Fruit fly (Drosophila melanogaster): ENCODE results near the gene CG7276.

Gene CG7276

dm6 chr3L:15540682-15541081 lies 42.7 kb downstream of the CG7276 start:
- TF ChIP-seq CG14655 (GFP tag; optimal IDR thresholded peaks at IDR 0.05) (peak; percentile 1), fd96Ca (GFP tag; IDR thresholded peaks at IDR 0.05) (no peak), CG12605 (GFP tag; IDR thresholded peaks at IDR 0.05) (0 out of 2 replicates have a peak, but pooled peaks have one; percentile 8), Snoo (tag; optimal IDR thresholded peaks at IDR 0.05) (no peak)

dm6 chr3L:15541281-15541680 lies 43.3 kb downstream of the CG7276 start:
- TF ChIP-seq CG14655 (GFP tag; optimal IDR thresholded peaks at IDR 0.05) (no peak), CG13204 (GFP tag; optimal IDR thresholded peaks at IDR 0.05) (no peak), CG8301 (tag; optimal IDR thresholded peaks at IDR 0.05) (no peak), Pif1B (GFP tag; optimal IDR thresholded peaks at IDR 0.05) (no peak), EcR (GFP tag; optimal IDR thresholded peaks at IDR 0.05) (no peak), D1 (tag; optimal IDR thresholded peaks at IDR 0.05) (no peak), fd96Ca (GFP tag; IDR thresholded peaks at IDR 0.05) (no peak), Ets98B (GFP tag; IDR thresholded peaks at IDR 0.05) (no peak), CG17806 (tag; optimal IDR thresholded peaks at IDR 0.05) (no peak), CG12605 (GFP tag; IDR thresholded peaks at IDR 0.05) (no peak), Pif1A (GFP tag; optimal IDR thresholded peaks at IDR 0.05) (no peak), CG4496 (GFP tag; IDR thresholded peaks at IDR 0.05) (no peak), CG34367 (tag; optimal IDR thresholded peaks at IDR 0.05) (no peak), CG8159 (tag; optimal IDR thresholded peaks at IDR 0.05) (no peak)

- no peak for TF ChIP-seq CG10348 (GFP tag; IDR thresholded peaks at IDR 0.05)
- 0 out of 3 replicates have a peak, but pooled peaks have one; percentile 2 for TF ChIP-seq CG4496 (GFP tag; IDR thresholded peaks at IDR 0.05)
Measured at dm6 chr3L:15543049-15543448, 45.0 kb downstream of the CG7276 start.

dm6 chr3L:15543467-15543866 lies 45.5 kb downstream of the CG7276 start:
- TF ChIP-seq CG12605 (GFP tag; IDR thresholded peaks at IDR 0.05) = no peak

- TF ChIP-seq CG34367 (tag; optimal IDR thresholded peaks at IDR 0.05) = no peak
- peak; percentile 20 for TF ChIP-seq Pif1A (GFP tag; optimal IDR thresholded peaks at IDR 0.05)
- TF ChIP-seq gl (tag; optimal IDR thresholded peaks at IDR 0.05) = no peak
- TF ChIP-seq EcR (GFP tag; optimal IDR thresholded peaks at IDR 0.05) = peak; percentile 72
- no peak for TF ChIP-seq CG17806 (tag; optimal IDR thresholded peaks at IDR 0.05)
- no peak for TF ChIP-seq CG15710 (tag; optimal IDR thresholded peaks at IDR 0.05)
- TF ChIP-seq Ets98B (GFP tag; IDR thresholded peaks at IDR 0.05) = peak; percentile 11; the same call in 1 of the 2 replicates
- TF ChIP-seq CG4496 (GFP tag; IDR thresholded peaks at IDR 0.05) = peak; percentile 15; the same call in 1 of the 3 replicates
- TF ChIP-seq rn (GFP tag; IDR thresholded peaks at IDR 0.05) = no peak
- peak; percentile 60 for TF ChIP-seq CG14655 (GFP tag; optimal IDR thresholded peaks at IDR 0.05)
- no peak for TF ChIP-seq CG13204 (GFP tag; optimal IDR thresholded peaks at IDR 0.05)
- TF ChIP-seq Snoo (tag; optimal IDR thresholded peaks at IDR 0.05) = peak; percentile 24
- TF ChIP-seq CG9948 (tag; optimal IDR thresholded peaks at IDR 0.05) = no peak
- TF ChIP-seq CG8301 (tag; optimal IDR thresholded peaks at IDR 0.05) = peak; percentile 44
Measured at dm6 chr3L:15544455-15545415, 46.7 kb downstream of the CG7276 start.

- TF ChIP-seq CG8159 (tag; optimal IDR thresholded peaks at IDR 0.05) = no peak
- no peak for TF ChIP-seq CG14655 (GFP tag; optimal IDR thresholded peaks at IDR 0.05)
- no peak for TF ChIP-seq CG8301 (tag; optimal IDR thresholded peaks at IDR 0.05)
- TF ChIP-seq Pif1B (GFP tag; optimal IDR thresholded peaks at IDR 0.05) = no peak
- TF ChIP-seq gl (tag; optimal IDR thresholded peaks at IDR 0.05) = no peak
- TF ChIP-seq CG12605 (GFP tag; IDR thresholded peaks at IDR 0.05) = no peak
- no peak for TF ChIP-seq fd96Ca (GFP tag; IDR thresholded peaks at IDR 0.05)
- no peak for TF ChIP-seq Snoo (tag; optimal IDR thresholded peaks at IDR 0.05)
- TF ChIP-seq CG4496 (GFP tag; IDR thresholded peaks at IDR 0.05) = no peak
- no peak for TF ChIP-seq CG15710 (tag; optimal IDR thresholded peaks at IDR 0.05)
- TF ChIP-seq CG17806 (tag; optimal IDR thresholded peaks at IDR 0.05) = no peak
- no peak for TF ChIP-seq CG34367 (tag; optimal IDR thresholded peaks at IDR 0.05)
- no peak for TF ChIP-seq CG13204 (GFP tag; optimal IDR thresholded peaks at IDR 0.05)
- TF ChIP-seq CG9948 (tag; optimal IDR thresholded peaks at IDR 0.05) = no peak
- no peak for TF ChIP-seq Pif1A (GFP tag; optimal IDR thresholded peaks at IDR 0.05)
- TF ChIP-seq Ets98B (GFP tag; IDR thresholded peaks at IDR 0.05) = no peak
Measured at dm6 chr3L:15547187-15547790, 49.3 kb downstream of the CG7276 start.
